Fruit fly (Drosophila melanogaster): ENCODE data around the gene CG10252.

CG10252 gene

DNA sequence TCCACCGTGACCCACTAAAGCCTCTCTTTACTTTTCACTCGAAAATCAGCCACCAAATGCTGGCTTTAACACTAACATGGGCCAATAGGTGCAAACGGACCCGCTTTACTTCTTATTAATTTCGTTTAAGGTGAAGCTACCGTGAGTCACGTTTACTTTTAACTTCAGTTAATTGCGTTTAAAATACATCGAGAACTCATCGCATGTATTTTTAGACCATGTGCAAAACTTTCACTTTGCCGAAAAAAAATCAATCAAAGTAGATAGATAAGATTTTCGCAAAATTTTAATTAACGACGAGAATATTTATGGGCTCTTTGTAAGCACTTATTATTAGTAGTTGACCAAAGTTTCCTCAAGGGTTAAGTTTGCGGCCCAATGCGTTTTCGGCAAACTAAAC is 21.7 kb downstream of the CG10252 start (continued):
- no peak for TF ChIP-seq CG10631 (GFP tag; optimal IDR thresholded peaks at IDR 0.05)
- TF ChIP-seq topi (GFP tag; optimal IDR thresholded peaks at IDR 0.05): peak; percentile 29
- TF ChIP-seq CG31627 (GFP tag; optimal IDR thresholded peaks at IDR 0.05): peak; percentile 24
- no peak for TF ChIP-seq CG9139 (GFP tag; optimal IDR thresholded peaks at IDR 0.05)
- TF ChIP-seq Ets96B (tag; optimal IDR thresholded peaks at IDR 0.05): no peak
- no peak for TF ChIP-seq CG6276 (GFP tag; optimal IDR thresholded peaks at IDR 0.05)
- peak; percentile 49 for TF ChIP-seq esn (GFP tag; optimal IDR thresholded peaks at IDR 0.05)
- no peak for TF ChIP-seq Sox15 (GFP tag; optimal IDR thresholded peaks at IDR 0.05)
- TF ChIP-seq CG15336 (GFP tag; IDR thresholded peaks at IDR 0.05): peak; percentile 59
- peak; percentile 37; the same call in 1 of the 3 replicates for TF ChIP-seq CG8119 (GFP tag; IDR thresholded peaks at IDR 0.05)
- no peak for TF ChIP-seq dsx (GFP tag; optimal IDR thresholded peaks at IDR 0.05; ENCODE audit: poor library complexity, severe bottlenecking)
- peak; percentile 1 for TF ChIP-seq CG3919 (GFP tag; optimal IDR thresholded peaks at IDR 0.05)
- TF ChIP-seq CG6808 (GFP tag; optimal IDR thresholded peaks at IDR 0.05): no peak
- peak; percentile 19 for TF ChIP-seq achi (GFP tag; optimal IDR thresholded peaks at IDR 0.05)
- no peak for TF ChIP-seq Gug (GFP tag; IDR thresholded peaks at IDR 0.05)
- no peak for TF ChIP-seq acj6 (GFP tag; optimal IDR thresholded peaks at IDR 0.05)
- TF ChIP-seq OdsH (GFP tag; optimal IDR thresholded peaks at IDR 0.05): peak; percentile 35
- no peak for TF ChIP-seq CG6854 (GFP tag; optimal IDR thresholded peaks at IDR 0.05)
- TF ChIP-seq Hr38 (GFP tag; optimal IDR thresholded peaks at IDR 0.05): no peak

DNA sequence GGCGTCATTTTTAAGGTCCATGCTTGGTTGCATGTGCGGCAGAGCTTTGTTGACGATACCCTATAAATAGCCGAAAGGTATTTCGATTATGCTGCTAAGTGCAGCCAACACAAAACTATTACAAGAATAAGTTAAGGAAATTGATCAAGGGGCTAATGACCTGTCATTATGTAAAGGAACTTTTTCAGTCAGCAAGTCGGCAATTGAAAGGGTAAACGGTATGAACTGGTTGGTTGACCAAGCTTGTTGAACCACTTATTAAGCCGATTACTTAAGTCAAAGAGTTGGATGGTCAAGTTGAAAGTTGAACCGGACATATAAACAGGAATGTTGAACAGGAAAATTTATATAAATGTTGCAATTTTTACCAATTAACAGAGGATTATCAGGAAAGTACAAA is 23.0 kb downstream of the CG10252 start:
- TF ChIP-seq CG3919 (GFP tag; optimal IDR thresholded peaks at IDR 0.05): no peak
- peak; percentile 7 for TF ChIP-seq Sox15 (GFP tag; optimal IDR thresholded peaks at IDR 0.05)
- TF ChIP-seq CG11902 (GFP tag; optimal IDR thresholded peaks at IDR 0.05): no peak
- peak; percentile 10 for TF ChIP-seq OdsH (GFP tag; optimal IDR thresholded peaks at IDR 0.05)
- TF ChIP-seq Gug (GFP tag; IDR thresholded peaks at IDR 0.05): no peak
- TF ChIP-seq eg (GFP tag; IDR thresholded peaks at IDR 0.05): no peak
- TF ChIP-seq Sox14 (GFP tag; optimal IDR thresholded peaks at IDR 0.05): no peak
- no peak for TF ChIP-seq vri (GFP tag; optimal IDR thresholded peaks at IDR 0.05)
- TF ChIP-seq CG7368 (GFP tag; optimal IDR thresholded peaks at IDR 0.05): peak; percentile 9
- TF ChIP-seq fkh (GFP tag; optimal IDR thresholded peaks at IDR 0.05): no peak
- peak; percentile 14 for TF ChIP-seq pdm3 (GFP tag; optimal IDR thresholded peaks at IDR 0.05)
- peak; percentile 8 for TF ChIP-seq CG32006 (GFP tag; optimal IDR thresholded peaks at IDR 0.05)
- TF ChIP-seq Hr4 (GFP tag; optimal IDR thresholded peaks at IDR 0.05): peak; percentile 3
- no peak for TF ChIP-seq Hr38 (GFP tag; optimal IDR thresholded peaks at IDR 0.05)
- peak; percentile 73 for TF ChIP-seq Eip78C (GFP tag)
- no peak for TF ChIP-seq CG6808 (GFP tag; optimal IDR thresholded peaks at IDR 0.05)
- no peak for TF ChIP-seq acj6 (GFP tag; optimal IDR thresholded peaks at IDR 0.05)
- TF ChIP-seq dac (GFP tag; optimal IDR thresholded peaks at IDR 0.05): no peak

DNA sequence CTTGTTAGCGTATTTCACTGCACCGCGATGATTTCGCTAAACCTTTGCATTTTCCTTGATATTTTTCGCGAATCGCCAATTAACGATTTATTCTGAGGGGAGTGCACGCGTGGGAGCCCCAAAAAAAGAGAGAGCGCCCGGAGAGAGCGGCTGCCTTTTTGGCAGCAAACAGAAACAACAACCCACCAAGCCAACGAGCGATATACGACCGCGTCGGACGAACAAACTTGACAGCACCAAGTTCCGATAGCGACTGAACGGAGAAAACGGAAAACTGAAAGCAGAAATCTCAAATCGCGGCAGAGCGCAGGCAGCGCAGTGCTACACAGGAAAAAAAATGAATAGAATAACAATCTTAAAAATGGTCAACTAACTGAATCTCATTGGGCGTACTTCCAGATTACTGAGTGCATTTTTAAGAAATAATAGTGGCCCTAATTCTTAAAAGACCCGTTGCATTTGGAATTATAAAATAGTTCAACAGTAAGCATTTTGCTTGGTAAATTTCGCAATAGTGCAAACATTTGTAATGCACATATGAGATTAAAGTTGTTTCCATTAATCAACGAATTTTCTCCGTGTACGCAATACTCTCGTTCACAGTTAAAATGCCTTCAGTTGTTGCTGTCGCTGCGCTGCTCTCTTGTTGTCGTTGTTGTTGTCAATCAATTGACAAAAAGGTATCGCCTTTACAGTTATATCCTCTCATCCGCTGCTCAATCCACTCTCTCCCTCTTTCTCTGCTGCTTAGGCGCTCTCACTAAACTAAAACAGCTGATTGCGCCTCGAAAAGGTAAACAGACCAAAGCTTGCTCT is 26.4 kb downstream of the CG10252 start, which contains the start of gene CG31145:
Gene CG31145, minus strand, starts transcription at position 259 of the 816 bp plus-strand sequence.
- TF ChIP-seq CG9139 (GFP tag; optimal IDR thresholded peaks at IDR 0.05) (peak; percentile 99), net (GFP tag; optimal IDR thresholded peaks at IDR 0.05) (peak; percentile 100), Sox14 (GFP tag; optimal IDR thresholded peaks at IDR 0.05) (peak; percentile 100), Hr39 (GFP tag; optimal IDR thresholded peaks at IDR 0.05) (peak; percentile 100), acj6 (GFP tag; optimal IDR thresholded peaks at IDR 0.05) (peak; percentile 100), CG1621 (tag; optimal IDR thresholded peaks at IDR 0.05) (peak; percentile 99), Eip75B (GFP tag; optimal IDR thresholded peaks at IDR 0.05) (peak; percentile 100), CG11294 (GFP tag; IDR thresholded peaks at IDR 0.05) (peak; percentile 99), achi (GFP tag; optimal IDR thresholded peaks at IDR 0.05) (peak; percentile 99), topi (GFP tag; optimal IDR thresholded peaks at IDR 0.05) (peak; percentile 100), ss (GFP tag; optimal IDR thresholded peaks at IDR 0.05) (peak; percentile 97 to 99), CG10669 (GFP tag; optimal IDR thresholded peaks at IDR 0.05) (peak; percentile 100), CG32006 (GFP tag; optimal IDR thresholded peaks at IDR 0.05) (peak; percentile 100), Lpt (GFP tag; optimal IDR thresholded peaks at IDR 0.05) (peak; percentile 100), CG10631 (GFP tag; optimal IDR thresholded peaks at IDR 0.05) (peak; percentile 100), lz (GFP tag; optimal IDR thresholded peaks at IDR 0.05) (peak; percentile 100), vri (GFP tag; optimal IDR thresholded peaks at IDR 0.05) (peak; percentile 98), Met (GFP tag; optimal IDR thresholded peaks at IDR 0.05) (peak; percentile 100), Sox102F (GFP tag; optimal IDR thresholded peaks at IDR 0.05) (peak; percentile 100), salr (GFP tag; optimal IDR thresholded peaks at IDR 0.05) (peak; percentile 98 to 100), CG8319 (GFP tag; optimal IDR thresholded peaks at IDR 0.05) (peak; percentile 99), Eip93F (GFP tag; optimal IDR thresholded peaks at IDR 0.05) (peak; percentile 98), Smox (GFP tag; optimal IDR thresholded peaks at IDR 0.05) (peak; percentile 100), CG31627 (GFP tag; optimal IDR thresholded peaks at IDR 0.05) (peak; percentile 100), OdsH (GFP tag; optimal IDR thresholded peaks at IDR 0.05) (peak; percentile 100), svp (GFP tag) (peak; percentile 100)
